Worm (Caenorhabditis elegans) whole organism, young adult: Measurements from ENCODE around the gene C56A3.5.

Source experiments
- ama-1 ChIP-seq, 3 experiments: fragments of 150-350 bp in 1 of 3; sonication (generic microtip) in 2 of 3; optimal IDR thresholded peaks; 2 replicates each; lab custom pipeline; 2014 to 2018; ENCODE audit warnings: missing biosample characterization in 2 of 3, missing genetic modification characterization in 2 of 3, missing genetic modification reagents in 2 of 3
- let-607 ChIP-seq, 2 experiments: fragments of 200-800 bp in 1 of 2; sonication (Bioruptor generic) in 1 of 2; sonication (generic microtip) in 1 of 2; optimal IDR thresholded peaks; 2 replicates each; lab custom pipeline; 2016 to 2018; ENCODE audit warnings: mild to moderate bottlenecking in 2 of 2, missing compliant biosample characterization in 2 of 2, missing genetic modification characterization in 2 of 2, moderate library complexity in 2 of 2, missing genotype in 1 of 2
- nfya-1 ChIP-seq: sonication (generic microtip); optimal IDR thresholded peaks from 2 replicates; lab custom pipeline; 2017; ENCODE audit warnings: antibody characterized with exemption, missing compliant biosample characterization, missing genetic modification characterization, borderline replicate concordance; ENCODE audit not compliant: insufficient read depth
- rec-8 ChIP-seq, 2 experiments: sonication (generic microtip); optimal IDR thresholded peaks; 2 replicates each; lab custom pipeline; 2016; ENCODE audit warnings: mild to moderate bottlenecking in 2 of 2, missing genetic modification characterization in 2 of 2, missing genetic modification reagents in 2 of 2, missing genotype in 2 of 2, missing biosample characterization in 1 of 2, missing compliant biosample characterization in 1 of 2, moderate library complexity in 1 of 2
- sdz-38 ChIP-seq: sonication (generic microtip); optimal IDR thresholded peaks from 2 replicates; lab custom pipeline; 2016; ENCODE audit warnings: missing genotype, missing genetic modification characterization, missing compliant biosample characterization
- unc-62 ChIP-seq: fragments of 150-350 bp; optimal IDR thresholded peaks from 2 replicates; lab custom pipeline; 2014; ENCODE audit warnings: missing biosample characterization, missing genetic modification reagents, missing genetic modification characterization

ce11 chrV:13589494-13590176, 37.9 kb downstream of the C56A3.5 start, which contains the start of the genes F53F4.2 and F53F4.18:
- TF ChIP-seq nfya-1 (no peak), sdz-38 (tag; lab: Kevin White, UChicago) (no peak), ama-1 (optimal IDR thresholded peaks at IDR 0.05; lab: Kevin White, UChicago) (no peak), ama-1 (GFP tag; optimal IDR thresholded peaks at IDR 0.05; lab: Kevin White, UChicago) (no peak), let-607 (tag; optimal IDR thresholded peaks at IDR 0.05; lab: Kevin White, UChicago) (no peak), unc-62 (GFP tag; lab: Kevin White, UChicago) (no peak), rec-8 (tag; optimal IDR thresholded peaks at IDR 0.05; lab: Kevin White, UChicago) (no peak)
